Fruit fly (Drosophila melanogaster) whole organism, embryonic: Measurements from ENCODE around the gene Ppt1.

Experiments used
- Adf1 ChIP-seq: fragments of 200-800 bp; sonication (Bioruptor generic); IDR thresholded peaks from 2 replicates; pipeline ENCODE4 v1.3.6; 2022; ENCODE audit warnings: missing biosample characterization, missing genetic modification characterization
- CG10366 ChIP-seq: fragments of 200-800 bp; sonication (Bioruptor generic); IDR thresholded peaks from 2 replicates; pipeline ENCODE4 v1.3.6; 2022; ENCODE audit warnings: missing biosample characterization, missing genetic modification characterization
- CG11504 ChIP-seq: fragments of 200-800 bp; sonication (Bioruptor generic); optimal IDR thresholded peaks from 3 replicates; lab custom pipeline; 2019; ENCODE audit warnings: missing biosample characterization, mild to moderate bottlenecking, missing genetic modification characterization, moderate library complexity
- CG12104 ChIP-seq: fragments of 200-800 bp; sonication (Bioruptor generic); optimal IDR thresholded peaks from 3 replicates; lab custom pipeline; 2016; ENCODE audit warnings: missing biosample characterization, missing genetic modification characterization
- CG12155 ChIP-seq: fragments of 200-800 bp; sonication (Bioruptor generic); optimal IDR thresholded peaks from 3 replicates; lab custom pipeline; 2016; ENCODE audit warnings: missing biosample characterization, missing genetic modification characterization
- CG12236 ChIP-seq: fragments of 200-800 bp; sonication (Bioruptor generic); optimal IDR thresholded peaks from 2 replicates; lab custom pipeline; 2016; ENCODE audit warnings: missing biosample characterization, missing genetic modification characterization
- CG12299 ChIP-seq: fragments of 200-800 bp; sonication (Bioruptor generic); optimal IDR thresholded peaks from 2 replicates; lab custom pipeline; 2018; ENCODE audit warnings: missing biosample characterization, mild to moderate bottlenecking, missing genetic modification characterization
- CG1233 ChIP-seq: fragments of 200-800 bp; sonication (Bioruptor generic); optimal IDR thresholded peaks from 4 replicates; lab custom pipeline; 2018; ENCODE audit warnings: missing biosample characterization, mild to moderate bottlenecking, missing genetic modification characterization
- CG14965 ChIP-seq: fragments of 200-800 bp; sonication (Bioruptor generic); optimal IDR thresholded peaks from 2 replicates; lab custom pipeline; 2016; ENCODE audit warnings: missing biosample characterization, missing genetic modification characterization, borderline replicate concordance
- CG16779 ChIP-seq: fragments of 200-800 bp; sonication (Bioruptor generic); IDR thresholded peaks from 2 replicates; pipeline ENCODE4 v1.3.6; 2022; ENCODE audit warnings: missing biosample characterization, missing genetic modification characterization
- CG2116 ChIP-seq: fragments of 200-800 bp; sonication (Bioruptor generic); optimal IDR thresholded peaks from 3 replicates; lab custom pipeline; 2018; ENCODE audit warnings: missing biosample characterization, mild to moderate bottlenecking, missing genetic modification characterization
- CG2875 ChIP-seq: fragments of 200-800 bp; sonication (Bioruptor generic); optimal IDR thresholded peaks from 2 replicates; lab custom pipeline; 2017; ENCODE audit warnings: missing biosample characterization, mild to moderate bottlenecking, missing genetic modification characterization, missing genetic modification reagents
- CG3065 ChIP-seq: fragments of 200-800 bp; sonication (Bioruptor generic); optimal IDR thresholded peaks from 2 replicates; lab custom pipeline; 2016; ENCODE audit warnings: missing biosample characterization, missing genetic modification characterization
- CG3847 ChIP-seq: fragments of 200-800 bp; sonication (Bioruptor generic); IDR thresholded peaks from 2 replicates; pipeline ENCODE4 v1.3.6; 2022; ENCODE audit warnings: missing biosample characterization, missing genetic modification characterization
- CG4424 ChIP-seq: fragments of 200-800 bp; sonication (Bioruptor generic); optimal IDR thresholded peaks from 3 replicates; lab custom pipeline; 2016; ENCODE audit warnings: missing biosample characterization, missing genetic modification characterization
- CG6654 ChIP-seq: fragments of 200-800 bp; sonication (Bioruptor generic); optimal IDR thresholded peaks from 2 replicates; lab custom pipeline; 2017; ENCODE audit warnings: missing biosample characterization, mild to moderate bottlenecking, missing genetic modification characterization
- CG6765 ChIP-seq: fragments of 200-800 bp; sonication (Bioruptor generic); optimal IDR thresholded peaks from 3 replicates; lab custom pipeline; 2017; ENCODE audit warnings: missing biosample characterization, mild to moderate bottlenecking, missing genetic modification characterization
- CG7963 ChIP-seq: fragments of 200-800 bp; sonication (Bioruptor generic); IDR thresholded peaks from 3 replicates; pipeline ENCODE4 v1.3.6; 2022; ENCODE audit warnings: missing biosample characterization, missing genetic modification characterization; ENCODE audit not compliant: partially characterized antibody
- CG8089 ChIP-seq: fragments of 200-800 bp; sonication (Bioruptor generic); optimal IDR thresholded peaks from 3 replicates; lab custom pipeline; 2016; ENCODE audit warnings: missing biosample characterization, missing genetic modification characterization
- Dbx ChIP-seq: fragments of 200-800 bp; sonication (Bioruptor generic); IDR thresholded peaks from 3 replicates; pipeline ENCODE4 v1.3.6; 2022; ENCODE audit warnings: missing biosample characterization, missing genetic modification characterization
- Dfd ChIP-seq, 2 experiments: fragments of >200 bp; optimal IDR thresholded peaks; 2 replicates each; lab custom pipeline; 2017; ENCODE audit warnings: missing biosample characterization in 2 of 2, missing genetic modification characterization in 2 of 2
- Doc3 ChIP-seq: fragments of 200-800 bp; sonication (Bioruptor generic); IDR thresholded peaks from 3 replicates; pipeline ENCODE4 v1.3.6; 2022; ENCODE audit warnings: missing biosample characterization, missing genetic modification characterization; ENCODE audit not compliant: partially characterized antibody
- Dref ChIP-seq: fragments of 200-800 bp; sonication (Bioruptor generic); IDR thresholded peaks from 2 replicates; pipeline ENCODE4 v1.3.6; 2022; ENCODE audit warnings: missing biosample characterization, missing genetic modification characterization
- Drgx ChIP-seq: fragments of 200-800 bp; sonication (Bioruptor generic); IDR thresholded peaks from 2 replicates; pipeline ENCODE4 v1.3.6; 2022; ENCODE audit warnings: missing biosample characterization, missing genetic modification characterization
- Ets65A ChIP-seq: fragments of 200-800 bp; sonication (Bioruptor generic); peaks from one replicate; lab custom pipeline; 2016; ENCODE audit warnings: missing biosample characterization, missing genetic modification characterization
- Hr3 ChIP-seq: fragments of 200-800 bp; sonication (Bioruptor generic); optimal IDR thresholded peaks from 3 replicates; lab custom pipeline; 2016; ENCODE audit warnings: missing biosample characterization, missing genetic modification characterization
- Meics ChIP-seq: fragments of 200-800 bp; sonication (Bioruptor generic); optimal IDR thresholded peaks from 2 replicates; lab custom pipeline; 2017; ENCODE audit warnings: missing biosample characterization, mild to moderate bottlenecking, missing genetic modification characterization
- NFAT ChIP-seq: fragments of 200-800 bp; sonication (Bioruptor generic); IDR thresholded peaks from 2 replicates; pipeline ENCODE4 v1.3.6; 2022; ENCODE audit warnings: missing biosample characterization, missing genetic modification characterization
- Neu2 ChIP-seq: fragments of 200-800 bp; sonication (Bioruptor generic); optimal IDR thresholded peaks from 3 replicates; lab custom pipeline; 2016; ENCODE audit warnings: missing biosample characterization, missing genetic modification characterization, borderline replicate concordance
- ac ChIP-seq: fragments of 200-800 bp; sonication (Bioruptor generic); optimal IDR thresholded peaks from 3 replicates; lab custom pipeline; 2017; ENCODE audit warnings: missing biosample characterization, mild to moderate bottlenecking, missing genetic modification characterization
- br ChIP-seq: fragments of >200 bp; optimal IDR thresholded peaks from 2 replicates; lab custom pipeline; 2017
- btn ChIP-seq: fragments of 200-800 bp; sonication (Bioruptor generic); optimal IDR thresholded peaks from 2 replicates; lab custom pipeline; 2016; ENCODE audit warnings: missing biosample characterization, missing genetic modification characterization
- chinmo ChIP-seq: fragments of 200-800 bp; sonication (Bioruptor generic); IDR thresholded peaks from 4 replicates; pipeline ENCODE4 v1.3.6; 2022; ENCODE audit warnings: missing biosample characterization, missing genetic modification characterization; ENCODE audit not compliant: partially characterized antibody
- ci ChIP-seq: fragments of 200-800 bp; sonication (Bioruptor generic); IDR thresholded peaks from 3 replicates; pipeline ENCODE4 v1.3.6; 2022; ENCODE audit warnings: missing biosample characterization, missing genetic modification characterization
- corto ChIP-seq: fragments of 200-800 bp; sonication (Bioruptor generic); optimal IDR thresholded peaks from 2 replicates; lab custom pipeline; 2016; ENCODE audit warnings: missing biosample characterization, mild to moderate bottlenecking, missing genetic modification characterization, moderate library complexity
- da ChIP-seq: fragments of 200-800 bp; sonication (Bioruptor generic); optimal IDR thresholded peaks from 2 replicates; lab custom pipeline; 2016; ENCODE audit warnings: missing biosample characterization, missing genetic modification characterization
- fd64A ChIP-seq: fragments of 200-800 bp; sonication (Bioruptor generic); optimal IDR thresholded peaks from 3 replicates; lab custom pipeline; 2018; ENCODE audit warnings: missing biosample characterization, mild to moderate bottlenecking, missing genetic modification characterization
- ftz-f1 ChIP-seq: fragments of 200-800 bp; sonication (Bioruptor generic); optimal IDR thresholded peaks from 2 replicates; lab custom pipeline; 2016; ENCODE audit warnings: missing biosample characterization, missing genetic modification characterization
- grau ChIP-seq: fragments of 200-800 bp; optimal IDR thresholded peaks from 3 replicates; lab custom pipeline; 2019; ENCODE audit warnings: missing biosample characterization, mild to moderate bottlenecking, missing genetic modification characterization, moderate library complexity
- hbn ChIP-seq: fragments of 200-800 bp; sonication (Bioruptor generic); IDR thresholded peaks from 2 replicates; pipeline ENCODE4 v1.3.6; 2022; ENCODE audit warnings: missing biosample characterization, missing genetic modification characterization; ENCODE audit not compliant: partially characterized antibody
- hkb ChIP-seq, 2 experiments: fragments of 200-800 bp in 1 of 2; fragments of >200 bp in 1 of 2; sonication (Bioruptor generic) in 1 of 2; IDR thresholded peaks in 1 of 2; optimal IDR thresholded peaks in 1 of 2; 2 replicates each; pipeline versions ENCODE4 v1.3.6 to Lab custom; 2017 to 2022; ENCODE audit warnings: missing biosample characterization in 1 of 2, missing genetic modification characterization in 1 of 2
- luna ChIP-seq: fragments of 200-800 bp; sonication (Bioruptor generic); optimal IDR thresholded peaks from 2 replicates; lab custom pipeline; 2016; ENCODE audit warnings: missing biosample characterization, missing genetic modification characterization
- row ChIP-seq: fragments of 200-800 bp; sonication (Bioruptor generic); IDR thresholded peaks from 3 replicates; pipeline ENCODE4 v1.3.6; 2022; ENCODE audit warnings: missing biosample characterization, missing genetic modification characterization
- sens ChIP-seq: fragments of 200-800 bp; sonication (Bioruptor generic); peaks from one replicate; lab custom pipeline; 2016; ENCODE audit warnings: missing biosample characterization, missing genetic modification characterization
- sens-2 ChIP-seq: fragments of 200-800 bp; sonication (Bioruptor generic); IDR thresholded peaks from 2 replicates; pipeline ENCODE4 v1.3.6; 2022; ENCODE audit warnings: missing biosample characterization, missing genetic modification characterization
- sima ChIP-seq: fragments of 200-800 bp; sonication (Bioruptor generic); optimal IDR thresholded peaks from 2 replicates; lab custom pipeline; 2016; ENCODE audit warnings: missing biosample characterization, missing genetic modification characterization
- tap ChIP-seq: fragments of 200-800 bp; optimal IDR thresholded peaks from 3 replicates; lab custom pipeline; 2019; ENCODE audit warnings: missing biosample characterization, mild to moderate bottlenecking, missing genetic modification characterization, moderate library complexity
- unpg ChIP-seq: fragments of 200-800 bp; sonication (Bioruptor generic); optimal IDR thresholded peaks from 3 replicates; lab custom pipeline; 2018; ENCODE audit warnings: missing biosample characterization, mild to moderate bottlenecking, missing genetic modification characterization, moderate library complexity
- vnd ChIP-seq: fragments of 200-800 bp; sonication (Bioruptor generic); IDR thresholded peaks from 3 replicates; pipeline ENCODE4 v1.3.6; 2022; ENCODE audit warnings: missing biosample characterization, missing genetic modification characterization; ENCODE audit not compliant: partially characterized antibody
- zf30C ChIP-seq: fragments of 200-800 bp; sonication (Bioruptor generic); optimal IDR thresholded peaks from 3 replicates; lab custom pipeline; 2018; ENCODE audit warnings: missing biosample characterization, mild to moderate bottlenecking, missing genetic modification characterization
- zfh2 ChIP-seq: fragments of 200-800 bp; sonication (Bioruptor generic); optimal IDR thresholded peaks from 2 replicates; lab custom pipeline; 2016; ENCODE audit warnings: missing biosample characterization, missing genetic modification characterization

Ppt1 gene

DNA sequence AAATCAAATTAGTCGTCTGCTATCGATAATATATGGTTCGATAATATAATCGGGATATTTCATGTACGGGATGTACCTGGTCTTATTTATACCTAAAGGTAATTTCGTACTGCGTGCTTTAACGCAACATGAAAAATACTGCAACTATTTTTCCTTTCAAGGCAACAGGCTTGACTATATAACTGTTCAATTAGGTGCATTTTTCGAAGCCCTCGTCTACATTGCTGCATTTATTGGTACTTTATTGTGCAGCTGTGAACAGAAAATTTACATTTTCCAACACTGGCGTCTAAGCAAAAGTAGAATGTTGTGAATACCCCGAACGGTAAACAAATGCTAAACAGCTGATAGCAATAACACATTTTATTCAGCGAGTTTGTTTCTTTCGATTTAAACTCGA is at the start of gene Ppt1, which contains the start of gene Ogg1 (continued):
- TF ChIP-seq CG2116 (peak; percentile 94), NFAT (GFP tag; lab: Robert Waterston, UW) (no peak), da (GFP tag; lab: Kevin White, UChicago) (no peak), fd64A (GFP tag; lab: Kevin White, UChicago) (no peak), ac (no peak), ci (GFP tag; lab: Robert Waterston, UW) (0 out of 3 replicates have a peak, but pooled peaks have one; percentile 29), CG4424 (GFP tag; lab: Kevin White, UChicago) (peak; percentile 57), hbn (GFP tag; lab: Robert Waterston, UW) (peak; percentile 45; the same call in 1 of the 2 replicates), CG16779 (GFP tag; lab: Robert Waterston, UW) (no peak), unpg (GFP tag; lab: Kevin White, UChicago) (peak; percentile 54), Doc3 (0 out of 3 replicates have a peak, but pooled peaks have one; percentile 29), CG11504 (tag; lab: Kevin White, UChicago) (no peak), Hr3 (GFP tag; lab: Kevin White, UChicago) (peak; percentile 36), Adf1 (GFP tag; lab: Robert Waterston, UW) (no peak), hkb (optimal IDR thresholded peaks at IDR 0.05; lab: Kevin White, UChicago) (no peak), hkb (GFP tag; IDR thresholded peaks at IDR 0.05; lab: Robert Waterston, UW) (peak; percentile 61; the same call in 1 of the 2 replicates), CG2875 (GFP tag; lab: Kevin White, UChicago) (no peak), sens-2 (no peak), CG12299 (tag; lab: Kevin White, UChicago) (peak; percentile 42), zf30C (GFP tag; lab: Kevin White, UChicago) (no peak), chinmo (GFP tag; lab: Robert Waterston, UW) (no peak), br (lab: Kevin White, UChicago) (no peak), Drgx (GFP tag; lab: Robert Waterston, UW) (peak; percentile 38; the same call in 1 of the 2 replicates), row (GFP tag; lab: Robert Waterston, UW) (peak; percentile 89), CG6765 (no peak), CG8089 (GFP tag; lab: Kevin White, UChicago) (peak; percentile 30), Dref (GFP tag; lab: Robert Waterston, UW) (no peak; the same call in none of the 2 replicates), Meics (GFP tag; lab: Kevin White, UChicago) (peak; percentile 43), CG14965 (GFP tag; lab: Kevin White, UChicago) (no peak), Dbx (GFP tag; lab: Robert Waterston, UW) (0 out of 3 replicates have a peak, but pooled peaks have one; percentile 55), CG12155 (GFP tag; lab: Kevin White, UChicago) (peak; percentile 61), CG1233 (GFP tag; lab: Kevin White, UChicago) (peak; percentile 24), zfh2 (GFP tag; lab: Kevin White, UChicago) (peak; percentile 75), CG3065 (GFP tag; lab: Kevin White, UChicago) (no peak), CG3847 (GFP tag; lab: Robert Waterston, UW) (0 out of 2 replicates have a peak, but pooled peaks have one; percentile 41), Neu2 (GFP tag; lab: Kevin White, UChicago) (no peak), btn (GFP tag; lab: Kevin White, UChicago) (no peak), CG7963 (GFP tag; lab: Robert Waterston, UW) (no peak), Ets65A (GFP tag; lab: Kevin White, UChicago) (peak; percentile 93), tap (tag; lab: Kevin White, UChicago) (peak; percentile 31), vnd (GFP tag; lab: Robert Waterston, UW) (0 out of 3 replicates have a peak, but pooled peaks have one; percentile 14), luna (GFP tag; lab: Kevin White, UChicago) (no peak), CG10366 (no peak), sima (GFP tag; lab: Kevin White, UChicago) (peak; percentile 37), grau (peak; percentile 56), CG6654 (no peak), corto (GFP tag; lab: Kevin White, UChicago) (no peak), CG12236 (no peak), CG12104 (GFP tag; lab: Kevin White, UChicago) (no peak), sens (GFP tag; lab: Kevin White, UChicago) (peak; percentile 92), Dfd (GFP tag; optimal IDR thresholded peaks at IDR 0.05; lab: Kevin White, UChicago) (no peak), ftz-f1 (no peak)
